Worm (Caenorhabditis elegans): ENCODE results near the gene chl-1.

- TF ChIP-seq hlh-30 (tag; optimal IDR thresholded peaks at IDR 0.05; ENCODE audit: insufficient read depth): no peak
- TF ChIP-seq ceh-14 (tag; optimal IDR thresholded peaks at IDR 0.05): no peak
- no peak for TF ChIP-seq hlh-6 (tag; optimal IDR thresholded peaks at IDR 0.05)
- TF ChIP-seq C38D4.7 (GFP tag; optimal IDR thresholded peaks at IDR 0.05): no peak
- TF ChIP-seq ceh-9 (tag; optimal IDR thresholded peaks at IDR 0.05): no peak
- TF ChIP-seq fkh-10 (GFP tag; optimal IDR thresholded peaks at IDR 0.05): no peak
- TF ChIP-seq sox-2 (GFP tag; IDR thresholded peaks at IDR 0.05): no peak
- no peak for TF ChIP-seq npax-4 (tag; optimal IDR thresholded peaks at IDR 0.05)
- no peak for TF ChIP-seq sox-4 (tag; optimal IDR thresholded peaks at IDR 0.05)
- no peak for TF ChIP-seq ceh-30 (tag; optimal IDR thresholded peaks at IDR 0.05)
- TF ChIP-seq gmeb-2 (tag; optimal IDR thresholded peaks at IDR 0.05): no peak
- TF ChIP-seq ceh-34 (tag; optimal IDR thresholded peaks at IDR 0.05): no peak
Measured at ce11 chrIII:10415822-10416221, 10.8 kb upstream of the chl-1 start, which contains the start of gene ymel-1.

Data from whole organism, late embryonic.